Fruit fly (Drosophila melanogaster) whole organism, embryonic: Measurements from ENCODE around the gene CG12054.
A peak's percentile ranks its signal among the peaks of the same experiment; 100 is the strongest.

Experiments
- Adf1 ChIP-seq: fragments of 200-800 bp; sonication (Bioruptor generic); IDR thresholded peaks from 2 replicates; pipeline ENCODE4 v1.3.6; 2022; ENCODE audit warnings: missing biosample characterization, missing genetic modification characterization
- CG11504 ChIP-seq: fragments of 200-800 bp; sonication (Bioruptor generic); optimal IDR thresholded peaks from 3 replicates; lab custom pipeline; 2019; ENCODE audit warnings: missing biosample characterization, mild to moderate bottlenecking, missing genetic modification characterization, moderate library complexity
- CG12942 ChIP-seq: fragments of 200-800 bp; sonication (Bioruptor generic); optimal IDR thresholded peaks from 3 replicates; lab custom pipeline; 2016; ENCODE audit warnings: missing biosample characterization, missing genetic modification characterization
- CG1647 ChIP-seq: fragments of 200-800 bp; sonication (Bioruptor generic); optimal IDR thresholded peaks from 3 replicates; lab custom pipeline; 2016; ENCODE audit warnings: missing biosample characterization, missing genetic modification characterization
- CG17568 ChIP-seq: fragments of 200-800 bp; sonication (Bioruptor generic); optimal IDR thresholded peaks from 2 replicates; lab custom pipeline; 2018; ENCODE audit warnings: missing biosample characterization, mild to moderate bottlenecking, missing genetic modification characterization, moderate library complexity
- CG17829 ChIP-seq: fragments of 200-800 bp; optimal IDR thresholded peaks from 2 replicates; lab custom pipeline; 2019; ENCODE audit warnings: missing biosample characterization, mild to moderate bottlenecking, missing genetic modification characterization, moderate library complexity
- CG17912 ChIP-seq: fragments of 200-800 bp; sonication (Bioruptor generic); optimal IDR thresholded peaks from 2 replicates; lab custom pipeline; 2018; ENCODE audit warnings: missing biosample characterization, mild to moderate bottlenecking, missing genetic modification characterization
- CG18262 ChIP-seq: fragments of 200-800 bp; optimal IDR thresholded peaks from 3 replicates; lab custom pipeline; 2019; ENCODE audit warnings: missing biosample characterization, mild to moderate bottlenecking, missing genetic modification characterization, moderate library complexity
- CG18599 ChIP-seq: fragments of 200-800 bp; sonication (Bioruptor generic); optimal IDR thresholded peaks from 3 replicates; lab custom pipeline; 2017; ENCODE audit warnings: missing biosample characterization, missing genetic modification characterization, mild to moderate bottlenecking, moderate library complexity, missing genetic modification reagents
- CG18764 ChIP-seq: fragments of 200-800 bp; sonication (Bioruptor generic); optimal IDR thresholded peaks from 3 replicates; lab custom pipeline; 2016; ENCODE audit warnings: missing biosample characterization, missing genetic modification characterization
- CG3407 ChIP-seq: fragments of 200-800 bp; sonication (Bioruptor generic); optimal IDR thresholded peaks from 2 replicates; lab custom pipeline; 2018; ENCODE audit warnings: missing biosample characterization, mild to moderate bottlenecking, missing genetic modification characterization
- CG5180 ChIP-seq: fragments of 200-800 bp; sonication (Bioruptor generic); optimal IDR thresholded peaks from 3 replicates; lab custom pipeline; 2017; ENCODE audit warnings: missing biosample characterization, missing genetic modification characterization, mild to moderate bottlenecking, moderate library complexity, missing genetic modification reagents
- CG6689 ChIP-seq: fragments of 200-800 bp; sonication (Bioruptor generic); IDR thresholded peaks from 2 replicates; pipeline ENCODE4 v1.3.6; 2022; ENCODE audit warnings: missing biosample characterization, missing genetic modification characterization
- CG7987 ChIP-seq: fragments of 200-800 bp; sonication (Bioruptor generic); optimal IDR thresholded peaks from 2 replicates; lab custom pipeline; 2018; ENCODE audit warnings: missing biosample characterization, mild to moderate bottlenecking, missing genetic modification characterization, moderate library complexity
- CG8089 ChIP-seq: fragments of 200-800 bp; sonication (Bioruptor generic); optimal IDR thresholded peaks from 3 replicates; lab custom pipeline; 2016; ENCODE audit warnings: missing biosample characterization, missing genetic modification characterization
- CG8478 ChIP-seq: fragments of >200 bp; optimal IDR thresholded peaks from 2 replicates; lab custom pipeline; 2018
- CkIIα-i1 ChIP-seq: fragments of 200-800 bp; sonication (Bioruptor generic); IDR thresholded peaks from 2 replicates; pipeline ENCODE4 v1.3.6; 2022; ENCODE audit warnings: missing biosample characterization, missing genetic modification characterization
- HHEX ChIP-seq: fragments of 200-800 bp; sonication (Bioruptor generic); optimal IDR thresholded peaks from 3 replicates; lab custom pipeline; 2017; ENCODE audit warnings: missing biosample characterization, mild to moderate bottlenecking, missing genetic modification characterization, missing genetic modification reagents
- Lhr ChIP-seq: fragments of 200-800 bp; sonication (Bioruptor generic); optimal IDR thresholded peaks from 3 replicates; lab custom pipeline; 2017; ENCODE audit warnings: mild to moderate bottlenecking, missing biosample characterization, missing genetic modification reagents, missing genetic modification characterization
- Mad ChIP-seq: fragments of 200-800 bp; sonication (Bioruptor generic); optimal IDR thresholded peaks from 2 replicates; lab custom pipeline; 2016; ENCODE audit warnings: missing biosample characterization, missing genetic modification characterization
- Nf-YC ChIP-seq: fragments of 200-800 bp; optimal IDR thresholded peaks from 3 replicates; lab custom pipeline; 2019; ENCODE audit warnings: missing biosample characterization, mild to moderate bottlenecking, missing genetic modification characterization, moderate library complexity
- Oli ChIP-seq: fragments of 200-800 bp; sonication (Bioruptor generic); optimal IDR thresholded peaks from 2 replicates; lab custom pipeline; 2018; ENCODE audit warnings: missing biosample characterization, mild to moderate bottlenecking, missing genetic modification characterization, moderate library complexity
- Rfx ChIP-seq: fragments of 200-800 bp; sonication (Bioruptor generic); IDR thresholded peaks from 2 replicates; pipeline ENCODE4 v1.3.6; 2022; ENCODE audit warnings: missing biosample characterization, missing genetic modification characterization
- Side ChIP-seq: fragments of 200-800 bp; sonication (Bioruptor generic); optimal IDR thresholded peaks from 2 replicates; lab custom pipeline; 2016; ENCODE audit warnings: missing biosample characterization, missing genetic modification characterization
- Spps ChIP-seq: fragments of 200-800 bp; sonication (Bioruptor generic); optimal IDR thresholded peaks from 2 replicates; lab custom pipeline; 2018; ENCODE audit warnings: missing biosample characterization, mild to moderate bottlenecking, missing genetic modification characterization
- Trl ChIP-seq, 3 experiments: fragments of >200 bp in 2 of 3; fragments of 200-800 bp in 1 of 3; sonication (Bioruptor generic) in 1 of 3; optimal IDR thresholded peaks; 2 replicates in 1 of 3; 3 replicates in 2 of 3; lab custom pipeline; 2016 to 2017; ENCODE audit warnings: missing biosample characterization in 1 of 3, missing genetic modification characterization in 1 of 3
- ara ChIP-seq: fragments of 200-800 bp; sonication (Bioruptor generic); IDR thresholded peaks from 2 replicates; pipeline ENCODE4 v1.3.6; 2022; ENCODE audit warnings: missing biosample characterization, missing genetic modification characterization
- bcd ChIP-seq: fragments of 200-800 bp; sonication (Bioruptor generic); optimal IDR thresholded peaks from 2 replicates; lab custom pipeline; 2017; ENCODE audit warnings: missing biosample characterization, mild to moderate bottlenecking, missing genetic modification characterization
- cas ChIP-seq: fragments of 200-800 bp; sonication (Bioruptor generic); IDR thresholded peaks from 2 replicates; pipeline ENCODE4 v1.3.6; 2022; ENCODE audit warnings: missing biosample characterization, missing genetic modification characterization
- cato ChIP-seq: fragments of 200-800 bp; sonication (Bioruptor generic); optimal IDR thresholded peaks from 2 replicates; lab custom pipeline; 2016; ENCODE audit warnings: missing biosample characterization, missing genetic modification characterization, borderline replicate concordance
- cg ChIP-seq: fragments of 200-800 bp; sonication (Bioruptor generic); optimal IDR thresholded peaks from 3 replicates; lab custom pipeline; 2019; ENCODE audit warnings: missing biosample characterization, mild to moderate bottlenecking, missing genetic modification characterization, moderate library complexity
- disco-r ChIP-seq: fragments of 200-800 bp; sonication (Bioruptor generic); optimal IDR thresholded peaks from 2 replicates; lab custom pipeline; 2016; ENCODE audit warnings: missing biosample characterization, missing genetic modification characterization
- ems ChIP-seq: fragments of 200-800 bp; sonication (Bioruptor generic); optimal IDR thresholded peaks from 3 replicates; lab custom pipeline; 2016; ENCODE audit warnings: missing biosample characterization, missing genetic modification characterization
- fd96Cb ChIP-seq: fragments of 200-800 bp; sonication (Bioruptor generic); optimal IDR thresholded peaks from 2 replicates; lab custom pipeline; 2018; ENCODE audit warnings: missing biosample characterization, mild to moderate bottlenecking, missing genetic modification characterization, moderate library complexity
- fru ChIP-seq: fragments of >200 bp; optimal IDR thresholded peaks from 2 replicates; lab custom pipeline; 2017
- ftz-f1 ChIP-seq: fragments of 200-800 bp; sonication (Bioruptor generic); optimal IDR thresholded peaks from 2 replicates; lab custom pipeline; 2016; ENCODE audit warnings: missing biosample characterization, missing genetic modification characterization
- fu2 ChIP-seq: fragments of 200-800 bp; sonication (Bioruptor generic); optimal IDR thresholded peaks from 2 replicates; lab custom pipeline; 2016; ENCODE audit warnings: missing biosample characterization, missing genetic modification characterization
- gem ChIP-seq: fragments of 200-800 bp; sonication (Bioruptor generic); optimal IDR thresholded peaks from 2 replicates; lab custom pipeline; 2019; ENCODE audit warnings: missing biosample characterization, mild to moderate bottlenecking, missing genetic modification characterization, moderate library complexity
- lola ChIP-seq, 3 experiments: fragments of >200 bp in 2 of 3; fragments of 200-800 bp in 1 of 3; sonication (Bioruptor generic) in 1 of 3; optimal IDR thresholded peaks; 2 replicates each; lab custom pipeline; 2017 to 2019; ENCODE audit warnings: missing biosample characterization in 3 of 3, missing genetic modification characterization in 3 of 3, mild to moderate bottlenecking in 1 of 3, moderate library complexity in 1 of 3
- mirr ChIP-seq: fragments of 200-800 bp; sonication (Bioruptor generic); optimal IDR thresholded peaks from 3 replicates; lab custom pipeline; 2018; ENCODE audit warnings: missing biosample characterization, mild to moderate bottlenecking, missing genetic modification characterization
- odd ChIP-seq: fragments of 200-800 bp; sonication (Bioruptor generic); optimal IDR thresholded peaks from 2 replicates; lab custom pipeline; 2017; ENCODE audit warnings: missing biosample characterization, mild to moderate bottlenecking, missing genetic modification characterization
- onecut ChIP-seq: fragments of 200-800 bp; sonication (Bioruptor generic); IDR thresholded peaks from 2 replicates; pipeline ENCODE4 v1.3.6; 2022; ENCODE audit warnings: missing biosample characterization, missing genetic modification characterization
- pum ChIP-seq: fragments of 200-800 bp; sonication (Bioruptor generic); optimal IDR thresholded peaks from 2 replicates; lab custom pipeline; 2016; ENCODE audit warnings: missing biosample characterization, missing genetic modification characterization
- ssp ChIP-seq: fragments of 200-800 bp; sonication (Bioruptor generic); IDR thresholded peaks from 2 replicates; pipeline ENCODE4 v1.3.6; 2022; ENCODE audit warnings: missing biosample characterization, missing genetic modification characterization
- ttk ChIP-seq: fragments of 200-800 bp; sonication (Bioruptor generic); IDR thresholded peaks from 2 replicates; pipeline ENCODE4 v2.1.2; 2022; ENCODE audit warnings: missing biosample characterization, missing genetic modification characterization
- zen2 ChIP-seq: fragments of 200-800 bp; sonication (Bioruptor generic); IDR thresholded peaks from 3 replicates; pipeline ENCODE4 v1.3.6; 2022; ENCODE audit warnings: missing biosample characterization, missing genetic modification characterization; ENCODE audit not compliant: partially characterized antibody

Gene CG12054

DNA sequence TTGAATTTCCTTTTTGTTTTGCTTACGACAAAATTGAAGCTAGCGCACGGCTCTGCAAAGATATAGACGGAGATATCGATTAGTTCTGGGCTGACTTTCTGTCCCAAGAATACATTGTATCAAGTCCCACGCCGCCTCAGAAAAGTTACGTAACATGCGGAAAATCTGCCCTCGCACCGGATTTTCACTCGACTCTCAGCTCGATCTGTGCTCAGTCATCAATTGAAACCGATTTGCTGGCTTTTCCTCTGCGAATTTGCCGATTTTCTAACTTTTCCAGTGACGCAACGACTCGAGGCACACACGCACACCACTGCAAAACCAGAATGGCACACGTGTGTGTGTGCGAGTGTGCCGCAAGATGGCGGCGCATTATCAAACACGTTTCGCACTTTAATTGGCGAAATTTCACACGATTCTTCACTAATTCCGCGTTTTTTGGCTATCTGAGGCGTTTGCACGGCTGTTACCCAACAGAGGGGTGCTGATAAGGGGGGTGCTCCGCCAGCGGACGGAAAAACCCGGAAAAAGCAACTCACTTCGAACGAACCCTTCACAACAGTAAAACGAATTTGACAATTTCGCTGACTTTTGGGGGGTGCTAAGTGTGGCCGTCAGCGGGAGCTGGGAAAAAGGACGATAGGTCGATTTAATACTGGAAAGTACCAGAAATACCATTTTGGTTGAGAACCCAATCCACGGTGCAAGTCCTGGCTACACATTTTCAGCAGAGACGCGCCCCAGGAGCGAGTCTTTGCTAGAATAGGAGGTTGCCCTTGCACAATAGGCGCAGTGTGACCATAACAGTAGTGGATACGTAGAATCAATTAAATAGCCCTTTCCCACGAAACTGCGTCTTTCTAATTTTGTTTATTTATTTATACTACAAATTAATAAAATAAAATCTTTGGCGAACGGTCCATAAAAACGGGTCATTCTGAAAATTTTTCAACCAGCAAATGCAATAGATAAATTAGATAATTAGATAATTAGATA, 1.2 kb upstream of the CG12054 start, which contains the start of gene ATPsynC (continued):
- TF ChIP-seq CG18599 (GFP tag; lab: Kevin White, UChicago) (peak; percentile 41), CG18764 (GFP tag; lab: Kevin White, UChicago) (no peak), zen2 (GFP tag; lab: Robert Waterston, UW) (no peak), CG5180 (GFP tag; lab: Kevin White, UChicago) (no peak), ttk (GFP tag; lab: Robert Waterston, UW) (no peak), ftz-f1 (GFP tag; lab: Kevin White, UChicago) (peak; percentile 90), lola (GFP tag; optimal IDR thresholded peaks at IDR 0.05; lab: Kevin White, UChicago) (peak in 1 of 3 experiments; percentile 94), CkIIα-i1 (GFP tag; lab: Robert Waterston, UW) (no peak), disco-r (GFP tag; lab: Kevin White, UChicago) (peak; percentile 31), Spps (tag; lab: Kevin White, UChicago) (no peak), gem (tag; lab: Kevin White, UChicago) (peak; percentile 57), Side (GFP tag; lab: Kevin White, UChicago) (peak; percentile 45), CG3407 (no peak), CG18262 (tag; lab: Kevin White, UChicago) (no peak), fu2 (GFP tag; lab: Kevin White, UChicago) (peak; percentile 61), CG11504 (tag; lab: Kevin White, UChicago) (peak; percentile 20), Oli (tag; lab: Kevin White, UChicago) (no peak), CG17912 (GFP tag; lab: Kevin White, UChicago) (peak; percentile 22), Adf1 (GFP tag; lab: Robert Waterston, UW) (no peak), cato (GFP tag; lab: Kevin White, UChicago) (no peak), CG17829 (peak; percentile 68), onecut (GFP tag; lab: Robert Waterston, UW) (peak; percentile 40), cg (GFP tag; lab: Kevin White, UChicago) (peak; percentile 89), CG1647 (GFP tag; lab: Kevin White, UChicago) (no peak), Lhr (peak; percentile 99), ssp (GFP tag; lab: Robert Waterston, UW) (no peak), Rfx (GFP tag; lab: Robert Waterston, UW) (no peak), fd96Cb (tag; lab: Kevin White, UChicago) (no peak), CG6689 (GFP tag; lab: Robert Waterston, UW) (no peak), CG8089 (GFP tag; lab: Kevin White, UChicago) (peak; percentile 3), Trl (optimal IDR thresholded peaks at IDR 0.05; lab: Kevin White, UChicago) (no peak), Trl (GFP tag; optimal IDR thresholded peaks at IDR 0.05; lab: Kevin White, UChicago) (no peak), CG17568 (GFP tag; lab: Kevin White, UChicago) (no peak), bcd (GFP tag; lab: Kevin White, UChicago) (peak; percentile 47)

DNA sequence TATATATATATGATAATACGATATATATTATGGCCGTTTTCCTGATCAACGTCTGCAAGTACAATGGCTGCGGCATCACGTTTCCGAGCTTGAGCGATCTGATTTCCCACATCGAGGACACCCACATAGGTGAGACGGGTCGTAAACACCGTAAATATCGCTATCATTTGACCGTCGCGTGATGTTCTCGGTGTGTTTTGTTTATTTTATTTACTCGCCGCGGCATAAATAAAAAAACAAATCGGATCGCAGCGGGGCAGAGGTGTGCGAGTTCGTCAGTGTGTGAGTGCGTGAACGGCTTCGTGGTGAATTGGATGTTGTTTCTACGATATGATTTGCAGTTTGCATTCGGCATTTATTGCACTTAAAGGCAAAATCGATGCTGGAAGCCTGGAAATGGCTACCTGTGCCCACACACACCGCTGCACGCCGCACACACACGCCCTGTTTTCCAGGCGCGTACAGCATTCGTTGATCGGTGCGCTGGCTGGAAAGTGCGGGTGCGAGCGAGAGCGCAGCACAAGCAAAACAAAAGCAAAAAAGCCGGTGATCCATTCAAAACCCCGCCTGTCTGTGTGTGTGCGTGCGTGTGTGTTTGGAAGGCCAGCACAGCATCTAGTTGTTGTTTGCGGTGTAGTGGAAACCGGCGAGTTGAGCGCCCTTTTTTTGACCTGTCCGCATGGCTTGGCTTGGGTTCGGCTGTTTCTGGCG, 990 bp downstream of the CG12054 start:
- TF ChIP-seq CG12942 (GFP tag; lab: Kevin White, UChicago) (no peak), HHEX (GFP tag; lab: Kevin White, UChicago) (no peak), CG8478 (peak; percentile 56), Mad (GFP tag; lab: Kevin White, UChicago) (no peak), CG7987 (peak; percentile 89), cg (GFP tag; lab: Kevin White, UChicago) (peak; percentile 95), ara (GFP tag; lab: Robert Waterston, UW) (no peak), mirr (GFP tag; lab: Kevin White, UChicago) (no peak), Nf-YC (tag; lab: Kevin White, UChicago) (peak; percentile 3), fru (lab: Kevin White, UChicago) (peak; percentile 17), cas (GFP tag; lab: Robert Waterston, UW) (no peak), ems (GFP tag; lab: Kevin White, UChicago) (no peak), pum (GFP tag; lab: Kevin White, UChicago) (no peak), odd (peak; percentile 3), ftz-f1 (GFP tag; lab: Kevin White, UChicago) (peak; percentile 38), Lhr (no peak)
